Worm (Caenorhabditis elegans): ENCODE measurements around the gene col-129.

Gene col-129

ce11 chrIV:12078907-12079523 lies 31.2 kb downstream of the col-129 start, which contains the start of gene lex-1 (continued):
- TF ChIP-seq nfya-1 (tag; optimal IDR thresholded peaks at IDR 0.05; ENCODE audit: insufficient read depth), result peak; percentile 63
- peak; percentile 42 for TF ChIP-seq egl-5 (tag; optimal IDR thresholded peaks at IDR 0.05)
- no peak for TF ChIP-seq ceh-28 (tag; optimal IDR thresholded peaks at IDR 0.05)
- TF ChIP-seq R02D3.7 (tag; optimal IDR thresholded peaks at IDR 0.05), result no peak
- TF ChIP-seq ceh-9 (tag; optimal IDR thresholded peaks at IDR 0.05), result no peak
- no peak for TF ChIP-seq fkh-10 (GFP tag; optimal IDR thresholded peaks at IDR 0.05)
- no peak for TF ChIP-seq egl-27 (tag; optimal IDR thresholded peaks at IDR 0.05)
- TF ChIP-seq sea-2 (GFP tag; optimal IDR thresholded peaks at IDR 0.05), result no peak
- no peak for TF ChIP-seq skn-1 (tag; optimal IDR thresholded peaks at IDR 0.05)
- TF ChIP-seq nhr-76 (tag; optimal IDR thresholded peaks at IDR 0.05), result no peak
- peak; percentile 84 for TF ChIP-seq lin-15B (tag; optimal IDR thresholded peaks at IDR 0.05)
- TF ChIP-seq unc-62 (GFP tag; optimal IDR thresholded peaks at IDR 0.05), result no peak

- no peak for TF ChIP-seq pha-4 (tag; optimal IDR thresholded peaks at IDR 0.05)
- TF ChIP-seq ceh-82 (tag; optimal IDR thresholded peaks at IDR 0.05), result no peak
- TF ChIP-seq mdl-1 (tag; optimal IDR thresholded peaks at IDR 0.05), result no peak
These were observed 32.0 kb downstream of the col-129 start, which contains the start of gene tmed-1 for ce11 chrIV:12078112-12078812. Gene tmed-1 (minus strand): TSS chrIV:12078162.

- TF ChIP-seq nhr-77 (tag; optimal IDR thresholded peaks at IDR 0.05) (no peak), eor-1 (tag; optimal IDR thresholded peaks at IDR 0.05) (no peak), skn-1 (tag; optimal IDR thresholded peaks at IDR 0.05) (no peak), fos-1 (tag; optimal IDR thresholded peaks at IDR 0.05) (no peak), lin-39 (tag; optimal IDR thresholded peaks at IDR 0.05) (no peak), nhr-28 (tag; optimal IDR thresholded peaks at IDR 0.05) (no peak), lin-15B (tag; optimal IDR thresholded peaks at IDR 0.05) (no peak), ztf-11 (tag; optimal IDR thresholded peaks at IDR 0.05) (no peak), ceh-9 (tag; optimal IDR thresholded peaks at IDR 0.05) (no peak), snpc-4 (tag; optimal IDR thresholded peaks at IDR 0.05) (no peak), jun-1 (tag; optimal IDR thresholded peaks at IDR 0.05) (no peak), fkh-2 (tag; optimal IDR thresholded peaks at IDR 0.05) (no peak), aly-2 (tag; optimal IDR thresholded peaks at IDR 0.05) (no peak)
These were observed 34.7 kb downstream of the col-129 start, which contains the start of gene K08E4.7 for ce11 chrIV:12075497-12075896. Gene K08E4.7 (plus strand): TSS chrIV:12075797.

ce11 chrIV:12068590-12068989 lies 41.6 kb downstream of the col-129 start, which contains the start of gene bath-37:
Gene bath-37 (plus strand): TSS chrIV:12068890.
- TF ChIP-seq tbx-2 (tag; optimal IDR thresholded peaks at IDR 0.05) (no peak), nhr-28 (tag; optimal IDR thresholded peaks at IDR 0.05) (no peak), unc-62 (GFP tag; optimal IDR thresholded peaks at IDR 0.05) (no peak), daf-12 (tag; optimal IDR thresholded peaks at IDR 0.05) (no peak), unc-39 (tag; optimal IDR thresholded peaks at IDR 0.05) (no peak), nhr-12 (tag; optimal IDR thresholded peaks at IDR 0.05) (no peak), eor-1 (tag; optimal IDR thresholded peaks at IDR 0.05) (no peak), nhr-77 (tag; optimal IDR thresholded peaks at IDR 0.05) (no peak), fos-1 (tag; optimal IDR thresholded peaks at IDR 0.05) (no peak), fkh-10 (GFP tag; optimal IDR thresholded peaks at IDR 0.05) (no peak), nhr-76 (tag; optimal IDR thresholded peaks at IDR 0.05) (no peak), aly-2 (tag; optimal IDR thresholded peaks at IDR 0.05) (no peak), ama-1 (optimal IDR thresholded peaks at IDR 0.05) (no peak), snpc-4 (tag; optimal IDR thresholded peaks at IDR 0.05) (no peak), nhr-43 (tag; optimal IDR thresholded peaks at IDR 0.05; ENCODE audit: poor library complexity, severe bottlenecking) (no peak), ZK546.5 (tag; optimal IDR thresholded peaks at IDR 0.05) (no peak), nhr-11 (tag; optimal IDR thresholded peaks at IDR 0.05) (no peak), ztf-4 (tag; optimal IDR thresholded peaks at IDR 0.05) (no peak)

DNA sequence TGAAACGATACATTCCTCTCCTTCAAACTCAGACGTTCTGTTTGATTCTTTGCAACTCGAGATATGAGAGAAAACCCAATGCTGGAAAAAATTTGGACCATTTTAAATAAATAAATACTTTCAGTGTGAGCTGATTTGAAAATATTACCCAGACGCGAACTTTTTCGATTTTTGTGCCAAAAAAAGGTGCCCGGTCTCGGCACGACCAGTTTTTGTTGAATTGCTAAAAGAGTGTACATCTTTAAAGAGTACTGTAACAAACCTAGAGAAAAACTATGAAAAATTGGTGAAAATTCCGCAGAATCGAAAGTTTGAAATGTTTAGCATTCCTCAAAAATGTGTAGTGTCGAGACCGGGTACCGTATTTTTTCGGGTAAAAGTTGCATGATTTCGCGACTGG lies 49.0 kb downstream of the col-129 start, which contains the start of gene K08E4.8:
Gene K08E4.8, minus strand, starts transcription at position 101 of the 400 bp plus-strand sequence.
- TF ChIP-seq nhr-237 (tag; optimal IDR thresholded peaks at IDR 0.05), result no peak
- no peak for TF ChIP-seq elt-1 (tag; optimal IDR thresholded peaks at IDR 0.05)
- no peak for TF ChIP-seq lin-15B (tag; optimal IDR thresholded peaks at IDR 0.05)
- TF ChIP-seq lin-39 (tag; optimal IDR thresholded peaks at IDR 0.05), result no peak

Data from whole organism, L3 larva.